Worm (Caenorhabditis elegans) whole organism, mixed stage, embryonic: ENCODE data around the gene slc-9B.1.

ENCODE experiments used
- cnd-1 ChIP-seq: fragments of 200-800 bp; sonication (Bioruptor generic); optimal IDR thresholded peaks from 2 replicates; lab custom pipeline; 2018; ENCODE audit warnings: mild to moderate bottlenecking, missing genetic modification characterization, missing compliant biosample characterization
- drap-1 ChIP-seq: fragments of 200-800 bp; sonication (Bioruptor generic); optimal IDR thresholded peaks from 3 replicates; lab custom pipeline; 2018; ENCODE audit warnings: mild to moderate bottlenecking, missing genetic modification characterization, missing compliant biosample characterization
- elt-1 ChIP-seq: sonication (generic microtip); optimal IDR thresholded peaks from 2 replicates; lab custom pipeline; 2017; ENCODE audit warnings: missing genetic modification characterization, mild to moderate bottlenecking, missing compliant biosample characterization, antibody characterized with exemption, moderate library complexity, borderline replicate concordance; ENCODE audit not compliant: insufficient read depth
- elt-3 ChIP-seq: fragments of 150-350 bp; optimal IDR thresholded peaks from 2 replicates; lab custom pipeline; 2014; ENCODE audit warnings: missing biosample characterization, missing genetic modification characterization
- lin-13 ChIP-seq: fragments of 150-350 bp; optimal IDR thresholded peaks from 2 replicates; lab custom pipeline; 2014; ENCODE audit warnings: missing biosample characterization, missing genetic modification characterization
- mep-1 ChIP-seq: fragments of 150-350 bp; optimal IDR thresholded peaks from 2 replicates; lab custom pipeline; 2017; ENCODE audit warnings: missing biosample characterization, missing genetic modification reagents, missing genetic modification characterization, inconsistent platforms
- nhr-12 ChIP-seq: fragments of 150-350 bp; optimal IDR thresholded peaks from 2 replicates; lab custom pipeline; 2014; ENCODE audit warnings: missing biosample characterization, missing genetic modification characterization
- nhr-28 ChIP-seq: fragments of 150-350 bp; optimal IDR thresholded peaks from 2 replicates; lab custom pipeline; 2014; ENCODE audit warnings: missing biosample characterization, missing genetic modification characterization
- unc-120 ChIP-seq: sonication (generic microtip); optimal IDR thresholded peaks from 2 replicates; lab custom pipeline; 2017; ENCODE audit warnings: missing genetic modification characterization, missing compliant biosample characterization; ENCODE audit not compliant: poor library complexity, severe bottlenecking
- unc-39 ChIP-seq: fragments of 150-350 bp; optimal IDR thresholded peaks from 2 replicates; lab custom pipeline; 2014; ENCODE audit warnings: missing biosample characterization, missing genetic modification characterization
- unc-62 ChIP-seq: fragments of 150-350 bp; optimal IDR thresholded peaks from 2 replicates; lab custom pipeline; 2014; ENCODE audit warnings: missing biosample characterization, missing genetic modification reagents, missing genetic modification characterization
- ztf-11 ChIP-seq: fragments of 150-350 bp; optimal IDR thresholded peaks from 2 replicates; lab custom pipeline; 2014; ENCODE audit warnings: missing biosample characterization, missing genetic modification characterization

- TF ChIP-seq nhr-12 (tag; lab: Kevin White, UChicago) (no peak), lin-13 (tag; lab: Kevin White, UChicago) (no peak), unc-120 (no peak), elt-1 (tag; lab: Kevin White, UChicago) (no peak), elt-3 (no peak), drap-1 (GFP tag; lab: Kevin White, UChicago) (no peak), unc-39 (tag; lab: Kevin White, UChicago) (no peak), unc-62 (GFP tag; lab: Kevin White, UChicago) (no peak), nhr-28 (no peak), cnd-1 (tag; lab: Kevin White, UChicago) (no peak), mep-1 (tag; lab: Kevin White, UChicago) (no peak), ztf-11 (no peak)
Measured at ce11 chrX:10232395-10232794, 47.0 kb upstream of the slc-9B.1 start.
